ENCODE assay signal across 4 fruit fly cellular contexts in genomic region chr3L:2868695-2869444, dm6.
TF ChIP-seq lines count a peak whose summit lies in the region.

No protein-coding gene starts in this region.

- TF ChIP-seq CTCF in whole organism, embryonic (GFP tag; optimal IDR thresholded peaks at IDR 0.05; lab: Kevin White, UChicago): no peak

TF ChIP-seq in whole organism, embryonic, 481 proteins besides CTCF, POLR2A, EP300 and RAD21 (continues in another document):
- TF ChIP-seq B-H2 (GFP tag; optimal IDR thresholded peaks at IDR 0.05; lab: Kevin White, UChicago) (no peak), nom (GFP tag; optimal IDR thresholded peaks at IDR 0.05; lab: Kevin White, UChicago) (peak; percentile 53), jigr1 (GFP tag; IDR thresholded peaks at IDR 0.05; lab: Robert Waterston, UW) (no peak), vnd (GFP tag; IDR thresholded peaks at IDR 0.05; lab: Robert Waterston, UW; ENCODE audit: partially characterized antibody) (0 out of 3 replicates have a peak, but pooled peaks have one; percentile 27), CG1233 (GFP tag; optimal IDR thresholded peaks at IDR 0.05; lab: Kevin White, UChicago) (no peak), CG15514 (GFP tag; optimal IDR thresholded peaks at IDR 0.05; lab: Kevin White, UChicago) (no peak), MBD-R2 (GFP tag; IDR thresholded peaks at IDR 0.05; lab: Robert Waterston, UW) (no peak), Hmx (GFP tag; optimal IDR thresholded peaks at IDR 0.05; lab: Kevin White, UChicago) (no peak), Camta (GFP tag; optimal IDR thresholded peaks at IDR 0.05; lab: Kevin White, UChicago) (no peak), bbx (GFP tag; IDR thresholded peaks at IDR 0.05; lab: Robert Waterston, UW; ENCODE audit: partially characterized antibody) (no peak), z (GFP tag; IDR thresholded peaks at IDR 0.05; lab: Robert Waterston, UW) (peak; percentile 41; the same call in 1 of the 3 replicates), CG7745 (tag; optimal IDR thresholded peaks at IDR 0.05; lab: Kevin White, UChicago) (no peak), Dip3 (GFP tag; optimal IDR thresholded peaks at IDR 0.05; lab: Kevin White, UChicago) (no peak), zf30C (GFP tag; optimal IDR thresholded peaks at IDR 0.05; lab: Kevin White, UChicago) (no peak), esg (GFP tag; conservative IDR thresholded peaks at IDR 0.05; lab: Robert Waterston, UW) (no peak), CG15269 (tag; optimal IDR thresholded peaks at IDR 0.05; lab: Kevin White, UChicago) (no peak), CG1832 (GFP tag; optimal IDR thresholded peaks at IDR 0.05; lab: Kevin White, UChicago) (peak; percentile 56), otp (GFP tag; IDR thresholded peaks at IDR 0.05; lab: Robert Waterston, UW) (no peak), corto (GFP tag; optimal IDR thresholded peaks at IDR 0.05; lab: Kevin White, UChicago) (peak; percentile 53), pzg (GFP tag; optimal IDR thresholded peaks at IDR 0.05; lab: Kevin White, UChicago) (no peak), stc (GFP tag; IDR thresholded peaks at IDR 0.05; lab: Robert Waterston, UW) (no peak), CG8765 (GFP tag; IDR thresholded peaks at IDR 0.05; lab: Robert Waterston, UW) (no peak), bsh (GFP tag; optimal IDR thresholded peaks at IDR 0.05; lab: Kevin White, UChicago) (peak in 1 of 2 experiments; percentile 63)

TF ChIP-seq in whole organism, prepupa, 60 proteins besides CTCF, POLR2A, EP300 and RAD21 (continues in another document):
- TF ChIP-seq dsx (GFP tag; optimal IDR thresholded peaks at IDR 0.05; lab: Kevin White, UChicago; ENCODE audit: poor library complexity, severe bottlenecking) (peak; percentile 73), CG8632 (GFP tag; optimal IDR thresholded peaks at IDR 0.05; lab: Kevin White, UChicago) (peak; percentile 79), CG11294 (GFP tag; IDR thresholded peaks at IDR 0.05; lab: Robert Waterston, UW) (no peak), Sox102F (GFP tag; optimal IDR thresholded peaks at IDR 0.05; lab: Kevin White, UChicago) (peak; percentile 90), net (GFP tag; optimal IDR thresholded peaks at IDR 0.05; lab: Kevin White, UChicago) (peak; percentile 82), Gug (GFP tag; IDR thresholded peaks at IDR 0.05; lab: Robert Waterston, UW) (no peak), OdsH (GFP tag; optimal IDR thresholded peaks at IDR 0.05; lab: Kevin White, UChicago) (peak; percentile 73), lz (GFP tag; optimal IDR thresholded peaks at IDR 0.05; lab: Kevin White, UChicago) (peak; percentile 88), fkh (GFP tag; optimal IDR thresholded peaks at IDR 0.05; lab: Kevin White, UChicago) (no peak), Lpt (GFP tag; optimal IDR thresholded peaks at IDR 0.05; lab: Kevin White, UChicago) (peak; percentile 54), CG6792 (GFP tag; optimal IDR thresholded peaks at IDR 0.05; lab: Kevin White, UChicago) (peak; percentile 91), CG4318 (GFP tag; optimal IDR thresholded peaks at IDR 0.05; lab: Kevin White, UChicago) (peak; percentile 46), CG10669 (GFP tag; optimal IDR thresholded peaks at IDR 0.05; lab: Kevin White, UChicago) (peak; percentile 73), Met (GFP tag; optimal IDR thresholded peaks at IDR 0.05; lab: Kevin White, UChicago) (peak; percentile 89), CG11762 (GFP tag; optimal IDR thresholded peaks at IDR 0.05; lab: Kevin White, UChicago; ENCODE audit: insufficient read depth) (peak; percentile 61), CG6163 (GFP tag; IDR thresholded peaks at IDR 0.05; lab: Robert Waterston, UW) (peak; percentile 77), CG8319 (GFP tag; optimal IDR thresholded peaks at IDR 0.05; lab: Kevin White, UChicago) (peak; percentile 54), Sox15 (GFP tag; optimal IDR thresholded peaks at IDR 0.05; lab: Kevin White, UChicago) (peak; percentile 37), CG8119 (GFP tag; IDR thresholded peaks at IDR 0.05; lab: Robert Waterston, UW) (peak; percentile 68; the same call in 2 of the 3 replicates), ss (GFP tag; optimal IDR thresholded peaks at IDR 0.05; lab: Kevin White, UChicago) (peak; percentile 74 to 80), esn (GFP tag; optimal IDR thresholded peaks at IDR 0.05; lab: Kevin White, UChicago) (peak; percentile 92), achi (GFP tag; optimal IDR thresholded peaks at IDR 0.05; lab: Kevin White, UChicago) (peak; percentile 83), topi (GFP tag; optimal IDR thresholded peaks at IDR 0.05; lab: Kevin White, UChicago) (peak; percentile 86)

TF ChIP-seq in whole organism, pupa, 21 proteins besides CTCF, POLR2A, EP300 and RAD21:
- peak; percentile 55; the same call in 1 of the 2 replicates for TF ChIP-seq Ets98B (GFP tag; IDR thresholded peaks at IDR 0.05; lab: Robert Waterston, UW)
- TF ChIP-seq fd96Ca (GFP tag; IDR thresholded peaks at IDR 0.05; lab: Robert Waterston, UW): peak; percentile 72
- peak; percentile 78 for TF ChIP-seq CG17806 (tag; optimal IDR thresholded peaks at IDR 0.05; lab: Kevin White, UChicago)
- peak; percentile 47 for TF ChIP-seq gl (tag; optimal IDR thresholded peaks at IDR 0.05; lab: Kevin White, UChicago)
- peak; percentile 72 for TF ChIP-seq CG15710 (tag; optimal IDR thresholded peaks at IDR 0.05; lab: Kevin White, UChicago)
- peak; percentile 73 for TF ChIP-seq CG8301 (tag; optimal IDR thresholded peaks at IDR 0.05; lab: Kevin White, UChicago)
- TF ChIP-seq CG13204 (GFP tag; optimal IDR thresholded peaks at IDR 0.05; lab: Kevin White, UChicago): peak; percentile 37
- peak; percentile 81 for TF ChIP-seq Snoo (tag; optimal IDR thresholded peaks at IDR 0.05; lab: Kevin White, UChicago)
- TF ChIP-seq Pif1B (GFP tag; optimal IDR thresholded peaks at IDR 0.05; lab: Kevin White, UChicago): peak; percentile 86
- TF ChIP-seq CG10348 (GFP tag; IDR thresholded peaks at IDR 0.05; lab: Robert Waterston, UW): no peak
- no peak for TF ChIP-seq rn (GFP tag; IDR thresholded peaks at IDR 0.05; lab: Robert Waterston, UW)
- TF ChIP-seq CG12605 (GFP tag; IDR thresholded peaks at IDR 0.05; lab: Robert Waterston, UW): peak; percentile 58; the same call in 1 of the 2 replicates
- peak; percentile 87 for TF ChIP-seq Pif1A (GFP tag; optimal IDR thresholded peaks at IDR 0.05; lab: Kevin White, UChicago)
- peak; percentile 74 for TF ChIP-seq CG34367 (tag; optimal IDR thresholded peaks at IDR 0.05; lab: Kevin White, UChicago)
- no peak; the same call in 2 of the 3 replicates for TF ChIP-seq CG4496 (GFP tag; IDR thresholded peaks at IDR 0.05; lab: Robert Waterston, UW)
- no peak for TF ChIP-seq CG32121 (GFP tag; IDR thresholded peaks at IDR 0.05; lab: Robert Waterston, UW)
- peak; percentile 87 for TF ChIP-seq CG9948 (tag; optimal IDR thresholded peaks at IDR 0.05; lab: Kevin White, UChicago)
- peak; percentile 81 for TF ChIP-seq EcR (GFP tag; optimal IDR thresholded peaks at IDR 0.05; lab: Kevin White, UChicago)
- TF ChIP-seq CG14655 (GFP tag; optimal IDR thresholded peaks at IDR 0.05; lab: Kevin White, UChicago): peak; percentile 75
- peak; percentile 66 for TF ChIP-seq D1 (tag; optimal IDR thresholded peaks at IDR 0.05; lab: Kevin White, UChicago)
- TF ChIP-seq CG8159 (tag; optimal IDR thresholded peaks at IDR 0.05; lab: Kevin White, UChicago): peak; percentile 82
TF ChIP-seq in whole organism, pupa: peak in this region for 17.

TF ChIP-seq in whole organism, wandering third instar larva, 38 proteins besides CTCF, POLR2A, EP300 and RAD21 (continues in another document):
- peak; percentile 53 for TF ChIP-seq Jra (GFP tag; optimal IDR thresholded peaks at IDR 0.05; lab: Kevin White, UChicago)
- peak; percentile 1 for TF ChIP-seq CG32264 (GFP tag; optimal IDR thresholded peaks at IDR 0.05; lab: Kevin White, UChicago)
- TF ChIP-seq Sp1 (GFP tag; optimal IDR thresholded peaks at IDR 0.05; lab: Kevin White, UChicago): peak; percentile 76
- peak in 1 of 2 experiments; percentile 90 for TF ChIP-seq foxo (GFP tag; optimal IDR thresholded peaks at IDR 0.05; lab: Kevin White, UChicago)
- TF ChIP-seq Hr78 (GFP tag; optimal IDR thresholded peaks at IDR 0.05; lab: Kevin White, UChicago): no peak
- no peak for TF ChIP-seq usp (GFP tag; optimal IDR thresholded peaks at IDR 0.05; lab: Kevin White, UChicago)
- TF ChIP-seq tai (GFP tag; optimal IDR thresholded peaks at IDR 0.05; lab: Kevin White, UChicago): peak; percentile 20
- TF ChIP-seq h (GFP tag; optimal IDR thresholded peaks at IDR 0.05; lab: Kevin White, UChicago): peak; percentile 85
- peak; percentile 87 for TF ChIP-seq br (GFP tag; optimal IDR thresholded peaks at IDR 0.05; lab: Kevin White, UChicago)
- TF ChIP-seq dsf (GFP tag; optimal IDR thresholded peaks at IDR 0.05; lab: Kevin White, UChicago; ENCODE audit: borderline replicate concordance): peak; percentile 22
- no peak for TF ChIP-seq pan (optimal IDR thresholded peaks at IDR 0.05; lab: Kevin White, UChicago)
- TF ChIP-seq Dif (GFP tag; optimal IDR thresholded peaks at IDR 0.05; lab: Kevin White, UChicago; ENCODE audit: partially characterized antibody): no peak
- peak; percentile 56 for TF ChIP-seq brk (GFP tag; optimal IDR thresholded peaks at IDR 0.05; lab: Kevin White, UChicago)
- TF ChIP-seq fru (GFP tag; optimal IDR thresholded peaks at IDR 0.05; lab: Kevin White, UChicago): peak; percentile 90
- TF ChIP-seq Mio (GFP tag; optimal IDR thresholded peaks at IDR 0.05; lab: Kevin White, UChicago): no peak
- TF ChIP-seq CrebA (GFP tag; optimal IDR thresholded peaks at IDR 0.05; lab: Kevin White, UChicago; ENCODE audit: borderline replicate concordance): peak; percentile 43
- TF ChIP-seq GATAd (GFP tag; optimal IDR thresholded peaks at IDR 0.05; lab: Kevin White, UChicago): no peak
- no peak for TF ChIP-seq Myc (optimal IDR thresholded peaks at IDR 0.05; lab: Kevin White, UChicago)
- TF ChIP-seq Rel (GFP tag; optimal IDR thresholded peaks at IDR 0.05; lab: Kevin White, UChicago): no peak
- TF ChIP-seq Rel (tag; optimal IDR thresholded peaks at IDR 0.05; lab: Kevin White, UChicago): no peak
- peak; percentile 77 for TF ChIP-seq ey (GFP tag; optimal IDR thresholded peaks at IDR 0.05; lab: Kevin White, UChicago)
- TF ChIP-seq dl (GFP tag; optimal IDR thresholded peaks at IDR 0.05; lab: Kevin White, UChicago; ENCODE audit: insufficient read depth in 1 of 2, partially characterized antibody in 2 of 2): no peak
- TF ChIP-seq sv (GFP tag; optimal IDR thresholded peaks at IDR 0.05; lab: Kevin White, UChicago): no peak
- no peak for TF ChIP-seq Abd-B (GFP tag; optimal IDR thresholded peaks at IDR 0.05; lab: Kevin White, UChicago)
- no peak for TF ChIP-seq N (GFP tag; optimal IDR thresholded peaks at IDR 0.05; lab: Kevin White, UChicago)
- TF ChIP-seq rgr (GFP tag; optimal IDR thresholded peaks at IDR 0.05; lab: Kevin White, UChicago): peak; percentile 80
- peak; percentile 33 for TF ChIP-seq dmrt93B (GFP tag; optimal IDR thresholded peaks at IDR 0.05; lab: Kevin White, UChicago)
- TF ChIP-seq Hr83 (GFP tag; optimal IDR thresholded peaks at IDR 0.05; lab: Kevin White, UChicago; ENCODE audit: poor library complexity, severe bottlenecking): no peak
- TF ChIP-seq woc (GFP tag; optimal IDR thresholded peaks at IDR 0.05; lab: Kevin White, UChicago): peak; percentile 84
- peak; percentile 78 for TF ChIP-seq Hnf4 (GFP tag; optimal IDR thresholded peaks at IDR 0.05; lab: Kevin White, UChicago)
- TF ChIP-seq jim (GFP tag; optimal IDR thresholded peaks at IDR 0.05; lab: Kevin White, UChicago): no peak

Comparison
In these comparisons a context has a peak if more than half of its experiments do, and no peak if none do; other contexts are left out.
1. Of the 7 proteins assayed by ChIP-seq in both whole organism, embryonic and whole organism, prepupa: peak only in whole organism, embryonic: none; only in whole organism, prepupa: Blimp-1, CG16779, CG6854, Hr39, Lpt and Sox102F; in both: none; in neither: 1.